Worm (Caenorhabditis elegans) whole organism, L4 larva: ENCODE results near the gene haao-1.

ENCODE experiments used
- R02D3.7 ChIP-seq: fragments of 150-350 bp; sonication (generic microtip); optimal IDR thresholded peaks from 3 replicates; lab custom pipeline; 2014; ENCODE audit warnings: missing biosample characterization, missing genetic modification characterization
- Y48G9A.11 ChIP-seq: fragments of 200-800 bp; sonication (Bioruptor generic); IDR thresholded peaks from 2 replicates; pipeline ENCODE4 v1.3.6; 2022; ENCODE audit warnings: missing genetic modification reagents, missing genetic modification characterization, missing compliant biosample characterization
- Y5F2A.4 ChIP-seq: fragments of 200-800 bp; sonication (Bioruptor generic); optimal IDR thresholded peaks from 2 replicates; lab custom pipeline; 2018; ENCODE audit warnings: mild to moderate bottlenecking, missing genetic modification characterization, missing compliant biosample characterization
- ZK546.5 ChIP-seq, 2 experiments: sonication (generic microtip); optimal IDR thresholded peaks; 2 replicates each; lab custom pipeline; 2017; ENCODE audit warnings: missing biosample characterization in 2 of 2, missing genetic modification characterization in 2 of 2
- aha-1 ChIP-seq: fragments of 150-350 bp; peaks from one replicate; lab custom pipeline; 2014; ENCODE audit warnings: missing biosample characterization, missing genetic modification characterization
- ama-1 ChIP-seq: fragments of 150-350 bp; optimal IDR thresholded peaks from 2 replicates; lab custom pipeline; 2014; ENCODE audit warnings: inconsistent platforms, mixed read lengths
- ceh-20 ChIP-seq: fragments of 200-800 bp; sonication (Bioruptor generic); IDR thresholded peaks from 2 replicates; pipeline ENCODE4 v1.3.6; 2022; ENCODE audit warnings: missing genetic modification reagents, missing genetic modification characterization, missing compliant biosample characterization
- ces-1 ChIP-seq: fragments of 150-350 bp; sonication (generic microtip); optimal IDR thresholded peaks from 4 replicates; lab custom pipeline; 2014; ENCODE audit warnings: missing biosample characterization, missing genetic modification reagents, missing genetic modification characterization
- cey-2 ChIP-seq: sonication (generic microtip); optimal IDR thresholded peaks from 3 replicates; lab custom pipeline; 2017; ENCODE audit warnings: missing genetic modification characterization, mild to moderate bottlenecking, missing compliant biosample characterization, antibody characterized with exemption, borderline replicate concordance; ENCODE audit not compliant: insufficient read depth
- daf-16 ChIP-seq, 3 experiments: sonication (generic microtip); optimal IDR thresholded peaks; 2 replicates each; lab custom pipeline; 2016 to 2017; ENCODE audit warnings: missing genetic modification characterization in 3 of 3, missing genetic modification reagents in 3 of 3, mild to moderate bottlenecking in 2 of 3, missing compliant biosample characterization in 2 of 3, missing biosample characterization in 1 of 3, moderate library complexity in 1 of 3
- dmd-6 ChIP-seq: fragments of 200-800 bp; sonication (Bioruptor generic); IDR thresholded peaks from 2 replicates; pipeline ENCODE4 v1.3.6; 2022; ENCODE audit warnings: missing genetic modification reagents, missing genetic modification characterization, missing compliant biosample characterization
- egl-43 ChIP-seq: fragments of 200-800 bp; sonication (Bioruptor generic); IDR thresholded peaks from 2 replicates; pipeline ENCODE4 v1.3.6; 2022; ENCODE audit warnings: missing genetic modification reagents, missing genetic modification characterization, missing compliant biosample characterization
- fos-1 ChIP-seq: fragments of 150-350 bp; optimal IDR thresholded peaks from 2 replicates; lab custom pipeline; 2014; ENCODE audit warnings: missing biosample characterization, missing genetic modification characterization
- lin-13 ChIP-seq: fragments of 150-350 bp; optimal IDR thresholded peaks from 2 replicates; lab custom pipeline; 2014; ENCODE audit warnings: missing biosample characterization, missing genetic modification reagents, missing genetic modification characterization
- lin-29 ChIP-seq: fragments of 200-800 bp; sonication (Bioruptor generic); IDR thresholded peaks from 2 replicates; pipeline ENCODE4 v1.3.6; 2022; ENCODE audit warnings: missing genetic modification reagents, missing genetic modification characterization, missing compliant biosample characterization
- lsy-2 ChIP-seq, 2 experiments: fragments of 150-350 bp in 1 of 2; sonication (generic microtip) in 1 of 2; optimal IDR thresholded peaks; 2 replicates each; lab custom pipeline; 2014 to 2017; ENCODE audit warnings: missing biosample characterization in 2 of 2, missing genetic modification characterization in 2 of 2
- mdt-29 ChIP-seq: fragments of 200-800 bp; sonication (Bioruptor generic); IDR thresholded peaks from 2 replicates; pipeline ENCODE4 v1.3.6; 2022; ENCODE audit warnings: missing genetic modification reagents, missing genetic modification characterization, missing compliant biosample characterization
- mxl-2 ChIP-seq: fragments of 200-800 bp; sonication (Bioruptor generic); conservative IDR thresholded peaks from 2 replicates; pipeline ENCODE4 v1.3.6; 2022; ENCODE audit warnings: missing genetic modification reagents, missing genetic modification characterization, missing compliant biosample characterization
- mxl-3 ChIP-seq: fragments of 200-800 bp; sonication (Bioruptor generic); optimal IDR thresholded peaks from 2 replicates; lab custom pipeline; 2018; ENCODE audit warnings: mild to moderate bottlenecking, missing genetic modification characterization, missing compliant biosample characterization
- nhr-102 ChIP-seq: sonication (generic microtip); optimal IDR thresholded peaks from 2 replicates; lab custom pipeline; 2016; ENCODE audit warnings: mild to moderate bottlenecking, missing genetic modification characterization, moderate library complexity, missing compliant biosample characterization
- nhr-28 ChIP-seq: fragments of 150-350 bp; optimal IDR thresholded peaks from 2 replicates; lab custom pipeline; 2014; ENCODE audit warnings: missing biosample characterization, missing genetic modification characterization
- nhr-42 ChIP-seq: fragments of 200-800 bp; sonication (Bioruptor generic); IDR thresholded peaks from 2 replicates; pipeline ENCODE4 v1.3.6; 2022; ENCODE audit warnings: missing genetic modification characterization, missing compliant biosample characterization
- nhr-76 ChIP-seq: fragments of 150-350 bp; optimal IDR thresholded peaks from 2 replicates; lab custom pipeline; 2014; ENCODE audit warnings: missing biosample characterization, missing genetic modification characterization
- nhr-77 ChIP-seq: fragments of 150-350 bp; optimal IDR thresholded peaks from 2 replicates; lab custom pipeline; 2014; ENCODE audit warnings: missing biosample characterization, missing genetic modification characterization
- php-3 ChIP-seq: fragments of 200-800 bp; sonication (Bioruptor generic); IDR thresholded peaks from 2 replicates; pipeline ENCODE4 v1.3.6; 2022; ENCODE audit warnings: missing genetic modification reagents, missing genetic modification characterization, missing compliant biosample characterization
- pqm-1 ChIP-seq: sonication (generic microtip); optimal IDR thresholded peaks from 2 replicates; lab custom pipeline; 2017; ENCODE audit warnings: missing biosample characterization, missing genetic modification characterization
- skn-1 ChIP-seq: fragments of 150-350 bp; optimal IDR thresholded peaks from 2 replicates; lab custom pipeline; 2014; ENCODE audit warnings: missing biosample characterization, missing genetic modification characterization
- spr-3 ChIP-seq: fragments of 200-800 bp; sonication (Bioruptor generic); optimal IDR thresholded peaks from 2 replicates; lab custom pipeline; 2018; ENCODE audit warnings: mild to moderate bottlenecking, missing genetic modification characterization, missing compliant biosample characterization
- tra-1 ChIP-seq: fragments of 200-800 bp; sonication (Bioruptor generic); IDR thresholded peaks from 2 replicates; pipeline ENCODE4 v1.3.6; 2022; ENCODE audit warnings: missing genetic modification reagents, missing genetic modification characterization, missing compliant biosample characterization
- unc-62 ChIP-seq, 3 experiments: fragments of 150-350 bp in 1 of 3; sonication (generic microtip); optimal IDR thresholded peaks in 2 of 3; peaks in 1 of 3; 1 replicate in 1 of 3; 2 replicates in 2 of 3; lab custom pipeline; 2014 to 2017; ENCODE audit warnings: missing biosample characterization in 3 of 3, missing genetic modification characterization in 3 of 3, missing genetic modification reagents in 3 of 3, missing genotype in 1 of 3
- vab-7 ChIP-seq: fragments of 200-800 bp; sonication (Bioruptor generic); IDR thresholded peaks from 2 replicates; pipeline ENCODE4 v1.3.6; 2022; ENCODE audit warnings: missing genetic modification reagents, missing genetic modification characterization, missing compliant biosample characterization
- zip-11 ChIP-seq: fragments of 200-800 bp; sonication (Bioruptor generic); IDR thresholded peaks from 2 replicates; pipeline ENCODE4 v1.3.6; 2022; ENCODE audit warnings: missing genetic modification characterization, missing compliant biosample characterization

The haao-1 gene

ce11 chrV:9526470-9526869, 21.8 kb downstream of the haao-1 start, which contains the start of gene C50F4.1 (continued):
- no peak for TF ChIP-seq ZK546.5 (tag; optimal IDR thresholded peaks at IDR 0.05; lab: Kevin White, UChicago)
- peak; percentile 83 for TF ChIP-seq dmd-6 (GFP tag; lab: Robert Waterston, UW)
- TF ChIP-seq php-3 (GFP tag; lab: Robert Waterston, UW) = peak; percentile 86

- TF ChIP-seq pqm-1 (tag; lab: Kevin White, UChicago) (peak; percentile 4), daf-16 (GFP tag; optimal IDR thresholded peaks at IDR 0.05; lab: Kevin White, UChicago) (no peak), daf-16 (tag; optimal IDR thresholded peaks at IDR 0.05; lab: Kevin White, UChicago) (peak; percentile 39), dmd-6 (GFP tag; lab: Robert Waterston, UW) (peak; percentile 38), nhr-28 (tag; lab: Kevin White, UChicago) (peak; percentile 42), nhr-76 (tag; lab: Kevin White, UChicago) (no peak), mxl-2 (no peak), mdt-29 (GFP tag; lab: Robert Waterston, UW) (no peak), Y48G9A.11 (GFP tag; lab: Robert Waterston, UW) (no peak), Y5F2A.4 (no peak), unc-62 (GFP tag; optimal IDR thresholded peaks at IDR 0.05 in 1 of 2; lab: Kevin White, UChicago) (peak in 1 of 2 experiments; percentile 16), unc-62 (tag; optimal IDR thresholded peaks at IDR 0.05; lab: Kevin White, UChicago) (no peak), nhr-77 (tag; lab: Kevin White, UChicago) (peak; percentile 57), ceh-20 (GFP tag; lab: Robert Waterston, UW) (no peak)
- TF ChIP-seq, all 104 proteins: peak for 6
Observed at ce11 chrV:9527337-9527736, 22.6 kb downstream of the haao-1 start.

ce11 chrV:9527984-9528383, 23.3 kb downstream of the haao-1 start:
- TF ChIP-seq spr-3 (GFP tag; lab: Kevin White, UChicago) (no peak), aha-1 (tag; lab: Kevin White, UChicago) (peak; percentile 96)

DNA sequence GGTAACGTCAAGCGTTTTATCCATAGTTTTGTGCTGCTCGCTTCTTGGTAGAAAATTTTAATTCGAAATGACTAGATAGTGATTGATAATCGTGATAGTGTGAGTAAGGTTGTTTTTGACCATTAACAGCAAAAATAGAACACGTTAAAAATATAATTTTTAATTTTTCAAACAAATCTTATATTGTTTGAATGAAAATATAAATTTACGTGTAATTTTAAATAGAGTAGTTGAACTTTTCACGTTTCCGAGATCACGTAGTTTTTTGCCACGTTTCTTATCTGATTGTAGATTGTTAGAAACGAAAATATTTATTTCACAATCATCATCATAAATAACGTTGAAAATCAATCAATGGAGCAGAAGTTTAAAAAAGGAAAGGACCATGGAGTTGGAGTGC, 26.8 kb downstream of the haao-1 start, which contains the start of the genes C50F4.10 and pfk-1.2:
Gene C50F4.10, minus strand, starts transcription at position 101 of the 400 bp plus-strand sequence.
Gene pfk-1.2, plus strand, starts transcription at position 325 of the 400 bp plus-strand sequence.
- TF ChIP-seq Y5F2A.4 (no peak), egl-43 (GFP tag; lab: Robert Waterston, UW) (no peak), ces-1 (no peak), lsy-2 (tag; optimal IDR thresholded peaks at IDR 0.05; lab: Kevin White, UChicago) (no peak), ama-1 (lab: Kevin White, UChicago) (no peak), skn-1 (tag; lab: Kevin White, UChicago) (no peak), tra-1 (GFP tag; lab: Robert Waterston, UW) (no peak), nhr-102 (tag; lab: Kevin White, UChicago) (no peak), R02D3.7 (no peak), pqm-1 (tag; lab: Kevin White, UChicago) (no peak), mxl-3 (GFP tag; lab: Kevin White, UChicago) (no peak), lin-13 (GFP tag; lab: Kevin White, UChicago) (no peak), lin-29 (no peak), fos-1 (tag; lab: Kevin White, UChicago) (no peak)

DNA sequence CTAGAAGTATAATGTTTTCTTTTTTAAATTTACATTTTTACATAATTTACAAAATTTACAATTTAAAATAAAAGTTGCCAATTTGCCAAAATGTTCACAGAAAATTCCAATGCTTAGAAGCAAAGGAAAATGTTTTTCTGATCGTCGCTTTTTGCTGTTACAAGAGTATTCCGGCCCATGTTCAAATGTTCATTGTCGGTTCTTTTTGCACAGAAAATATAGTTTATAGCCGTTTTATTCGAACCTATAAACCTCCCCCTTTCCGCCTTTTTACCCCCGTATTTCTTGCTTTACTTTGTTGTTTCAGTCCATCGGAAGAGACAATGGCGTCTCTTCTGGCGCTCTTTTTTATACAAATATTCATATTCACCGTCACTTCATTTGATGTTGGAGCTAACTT, 29.9 kb downstream of the haao-1 start, which contains the start of gene tag-329:
Gene tag-329, plus strand, starts transcription at position 301 of the 400 bp plus-strand sequence.
- TF ChIP-seq dmd-6 (GFP tag; lab: Robert Waterston, UW) (no peak), nhr-42 (GFP tag; lab: Robert Waterston, UW) (no peak), zip-11 (GFP tag; lab: Robert Waterston, UW) (no peak), vab-7 (GFP tag; lab: Robert Waterston, UW) (no peak), cey-2 (no peak)
- TF ChIP-seq, all 104 proteins: peak for 0
